Fruit fly (Drosophila melanogaster) ovary, adult (tissue): ENCODE data around the gene Patr-1.

ENCODE experiments used
- CG17801 ChIP-seq: fragments of 200-800 bp; optimal IDR thresholded peaks from 2 replicates; lab custom pipeline; 2019; ENCODE audit warnings: missing biosample characterization, mild to moderate bottlenecking, missing genetic modification characterization, moderate library complexity; ENCODE audit not compliant: partially characterized antibody

The Patr-1 gene

dm6 chr3R:17081359-17081935 is 38.1 kb downstream of the Patr-1 start:
- TF ChIP-seq CG17801 (GFP tag; lab: Kevin White, UChicago) = peak; percentile 62

dm6 chr3R:17082471-17082870 is 39.1 kb downstream of the Patr-1 start:
- no peak for TF ChIP-seq CG17801 (GFP tag; lab: Kevin White, UChicago)

dm6 chr3R:17085029-17085807 is 41.9 kb downstream of the Patr-1 start, which contains the start of gene GckIII:
Gene GckIII, plus strand, starts transcription at chr3R:17085513.
- no peak for TF ChIP-seq CG17801 (GFP tag; lab: Kevin White, UChicago)

- TF ChIP-seq CG17801 (GFP tag; lab: Kevin White, UChicago) = no peak
Measured at dm6 chr3R:17087977-17088618, 44.7 kb downstream of the Patr-1 start, which contains the start of gene cal1. Gene cal1, plus strand, starts transcription at chr3R:17088280.
